In genomic region chrIII:9667591-9668265, ce11 we compare ENCODE assay signal across 3 worm cellular contexts.
TF ChIP-seq lines count a peak whose summit lies in the region.

Gene C07A9.9, minus strand, starts transcription at chrIII:9667641.

TF ChIP-seq in whole organism, L1 larva, 84 proteins besides CTCF, POLR2A, EP300 and RAD21 (continued from another document and continues in another):
- TF ChIP-seq lin-35 (GFP tag; optimal IDR thresholded peaks at IDR 0.05; lab: Kevin White, UChicago) (peak; percentile 53 to 56), blmp-1 (tag; optimal IDR thresholded peaks at IDR 0.05; lab: Kevin White, UChicago) (peak; percentile 41), nhr-84 (tag; optimal IDR thresholded peaks at IDR 0.05; lab: Kevin White, UChicago) (no peak), fkh-10 (GFP tag; optimal IDR thresholded peaks at IDR 0.05; lab: Kevin White, UChicago) (peak; percentile 26), pag-3 (tag; optimal IDR thresholded peaks at IDR 0.05; lab: Kevin White, UChicago; ENCODE audit: borderline replicate concordance, insufficient read depth) (no peak), rnt-1 (tag; optimal IDR thresholded peaks at IDR 0.05; lab: Kevin White, UChicago) (peak; percentile 57), sptf-1 (tag; optimal IDR thresholded peaks at IDR 0.05; lab: Kevin White, UChicago) (no peak), unc-86 (tag; optimal IDR thresholded peaks at IDR 0.05; lab: Kevin White, UChicago) (peak; percentile 75), aly-2 (tag; optimal IDR thresholded peaks at IDR 0.05; lab: Kevin White, UChicago) (no peak), nhr-71 (tag; optimal IDR thresholded peaks at IDR 0.05; lab: Kevin White, UChicago) (peak; percentile 83), ztf-4 (tag; optimal IDR thresholded peaks at IDR 0.05; lab: Kevin White, UChicago) (peak; percentile 56), Y116A8C.19 (tag; optimal IDR thresholded peaks at IDR 0.05; lab: Kevin White, UChicago; ENCODE audit: borderline replicate concordance) (no peak), nhr-19 (GFP tag; conservative IDR thresholded peaks at IDR 0.05; lab: Robert Waterston, UW) (peak; percentile 68), mef-2 (tag; optimal IDR thresholded peaks at IDR 0.05; lab: Kevin White, UChicago) (no peak), nhr-77 (tag; optimal IDR thresholded peaks at IDR 0.05; lab: Kevin White, UChicago) (peak; percentile 69), ama-1 (optimal IDR thresholded peaks at IDR 0.05; lab: Kevin White, UChicago) (no peak), C16A3.4 (tag; optimal IDR thresholded peaks at IDR 0.05; lab: Kevin White, UChicago) (peak; percentile 42), egl-27 (tag; optimal IDR thresholded peaks at IDR 0.05; lab: Kevin White, UChicago) (peak in 1 of 2 experiments; percentile 33), mdl-1 (tag; optimal IDR thresholded peaks at IDR 0.05; lab: Kevin White, UChicago) (peak; percentile 36 to 61), lin-39 (tag; optimal IDR thresholded peaks at IDR 0.05; lab: Kevin White, UChicago) (no peak), aha-1 (tag; optimal IDR thresholded peaks at IDR 0.05; lab: Kevin White, UChicago) (no peak), egl-13 (tag; optimal IDR thresholded peaks at IDR 0.05; lab: Kevin White, UChicago) (peak; percentile 60), efl-1 (optimal IDR thresholded peaks at IDR 0.05; lab: Kevin White, UChicago) (peak; percentile 44 to 61), efl-1 (GFP tag; optimal IDR thresholded peaks at IDR 0.05 in 1 of 2; lab: Kevin White, UChicago) (peak; percentile 24 to 93), elt-3 (tag; optimal IDR thresholded peaks at IDR 0.05; lab: Kevin White, UChicago) (peak in 2 of 6 experiments; percentile 8 to 31), sox-4 (tag; optimal IDR thresholded peaks at IDR 0.05; lab: Kevin White, UChicago) (no peak), nhr-90 (tag; optimal IDR thresholded peaks at IDR 0.05; lab: Kevin White, UChicago; ENCODE audit: poor library complexity) (peak; percentile 51), F16B12.6 (tag; optimal IDR thresholded peaks at IDR 0.05; lab: Kevin White, UChicago) (peak; percentile 23), pax-3 (tag; optimal IDR thresholded peaks at IDR 0.05; lab: Kevin White, UChicago) (no peak), dsc-1 (tag; optimal IDR thresholded peaks at IDR 0.05; lab: Kevin White, UChicago) (peak; percentile 53), ceh-82 (tag; optimal IDR thresholded peaks at IDR 0.05; lab: Kevin White, UChicago) (peak; percentile 6 to 84 (median 31)), ets-5 (GFP tag; IDR thresholded peaks at IDR 0.05; lab: Robert Waterston, UW) (no peak), lin-14 (GFP tag; optimal IDR thresholded peaks at IDR 0.05; lab: Kevin White, UChicago) (peak; percentile 96), vab-15 (tag; optimal IDR thresholded peaks at IDR 0.05; lab: Kevin White, UChicago) (no peak), xbp-1 (tag; optimal IDR thresholded peaks at IDR 0.05; lab: Kevin White, UChicago) (peak; percentile 23), swsn-7 (tag; optimal IDR thresholded peaks at IDR 0.05; lab: Kevin White, UChicago) (peak; percentile 67), snpc-4 (tag; optimal IDR thresholded peaks at IDR 0.05; lab: Kevin White, UChicago) (peak; percentile 64), ztf-11 (tag; optimal IDR thresholded peaks at IDR 0.05; lab: Kevin White, UChicago) (peak in 1 of 2 experiments; percentile 50), nhr-11 (tag; optimal IDR thresholded peaks at IDR 0.05; lab: Kevin White, UChicago) (no peak), dpl-1 (GFP tag; optimal IDR thresholded peaks at IDR 0.05; lab: Kevin White, UChicago) (peak in 2 of 3 experiments; percentile 13 to 51), alr-1 (tag; optimal IDR thresholded peaks at IDR 0.05; lab: Kevin White, UChicago; ENCODE audit: borderline replicate concordance) (no peak), unc-98 (GFP tag; IDR thresholded peaks at IDR 0.05; lab: Robert Waterston, UW) (no peak), mab-9 (GFP tag; IDR thresholded peaks at IDR 0.05; lab: Robert Waterston, UW) (peak; percentile 51; the same call in 1 of the 2 replicates)

TF ChIP-seq in whole organism, L3 larva, 47 proteins besides CTCF, POLR2A, EP300 and RAD21 (continued from another document):
- TF ChIP-seq nfya-1 (tag; optimal IDR thresholded peaks at IDR 0.05; lab: Kevin White, UChicago; ENCODE audit: insufficient read depth) = peak; percentile 89
- TF ChIP-seq lin-15B (tag; optimal IDR thresholded peaks at IDR 0.05; lab: Kevin White, UChicago) = peak; percentile 32
- no peak for TF ChIP-seq aly-2 (tag; optimal IDR thresholded peaks at IDR 0.05; lab: Kevin White, UChicago)
- TF ChIP-seq nhr-11 (tag; optimal IDR thresholded peaks at IDR 0.05; lab: Kevin White, UChicago) = no peak
- TF ChIP-seq zag-1 (tag; optimal IDR thresholded peaks at IDR 0.05; lab: Kevin White, UChicago) = no peak
- no peak for TF ChIP-seq R02D3.7 (tag; optimal IDR thresholded peaks at IDR 0.05; lab: Kevin White, UChicago)
- TF ChIP-seq sea-2 (GFP tag; optimal IDR thresholded peaks at IDR 0.05; lab: Kevin White, UChicago) = no peak
- TF ChIP-seq pqm-1 (tag; optimal IDR thresholded peaks at IDR 0.05; lab: Kevin White, UChicago) = peak; percentile 24
- no peak for TF ChIP-seq ZK546.5 (tag; optimal IDR thresholded peaks at IDR 0.05; lab: Kevin White, UChicago)
- peak; percentile 81 for TF ChIP-seq elt-2 (tag; optimal IDR thresholded peaks at IDR 0.05; lab: Kevin White, UChicago)
- no peak for TF ChIP-seq daf-12 (tag; optimal IDR thresholded peaks at IDR 0.05; lab: Kevin White, UChicago)
- TF ChIP-seq nhr-77 (tag; optimal IDR thresholded peaks at IDR 0.05; lab: Kevin White, UChicago) = no peak
- peak; percentile 31 for TF ChIP-seq unc-62 (GFP tag; optimal IDR thresholded peaks at IDR 0.05; lab: Kevin White, UChicago)
- no peak for TF ChIP-seq ama-1 (optimal IDR thresholded peaks at IDR 0.05; lab: Kevin White, UChicago)
- peak; percentile 63 for TF ChIP-seq elt-1 (tag; optimal IDR thresholded peaks at IDR 0.05; lab: Kevin White, UChicago)
- peak; percentile 26 for TF ChIP-seq lsy-12 (tag; optimal IDR thresholded peaks at IDR 0.05; lab: Kevin White, UChicago)
- no peak for TF ChIP-seq skn-1 (tag; optimal IDR thresholded peaks at IDR 0.05; lab: Kevin White, UChicago)
- peak; percentile 50 for TF ChIP-seq tbx-2 (tag; optimal IDR thresholded peaks at IDR 0.05; lab: Kevin White, UChicago)
- peak; percentile 65 for TF ChIP-seq nhr-25 (tag; optimal IDR thresholded peaks at IDR 0.05; lab: Kevin White, UChicago)
- peak; percentile 31 for TF ChIP-seq ceh-28 (tag; optimal IDR thresholded peaks at IDR 0.05; lab: Kevin White, UChicago)

TF ChIP-seq in whole organism, young adult, 124 proteins besides CTCF, POLR2A, EP300 and RAD21 (continued from another document):
- no peak for TF ChIP-seq aptf-3 (GFP tag; IDR thresholded peaks at IDR 0.05; lab: Robert Waterston, UW)
- no peak for TF ChIP-seq B0336.3 (GFP tag; IDR thresholded peaks at IDR 0.05; lab: Robert Waterston, UW)
- no peak for TF ChIP-seq ceh-91 (GFP tag; IDR thresholded peaks at IDR 0.05; lab: Robert Waterston, UW)
- peak; percentile 59 for TF ChIP-seq chd-7 (tag; optimal IDR thresholded peaks at IDR 0.05; lab: Kevin White, UChicago)
- no peak for TF ChIP-seq Y67H2A.10 (GFP tag; conservative IDR thresholded peaks at IDR 0.05; lab: Robert Waterston, UW)
- TF ChIP-seq ztf-18 (tag; optimal IDR thresholded peaks at IDR 0.05; lab: Kevin White, UChicago) = peak; percentile 28
- peak in 1 of 2 experiments; percentile 3 for TF ChIP-seq let-607 (tag; optimal IDR thresholded peaks at IDR 0.05; lab: Kevin White, UChicago)
- no peak for TF ChIP-seq zim-3 (tag; optimal IDR thresholded peaks at IDR 0.05; lab: Kevin White, UChicago)
- no peak for TF ChIP-seq F37B4.10 (GFP tag; IDR thresholded peaks at IDR 0.05; lab: Robert Waterston, UW)
- no peak for TF ChIP-seq T26A5.8 (tag; optimal IDR thresholded peaks at IDR 0.05; lab: Kevin White, UChicago)
- TF ChIP-seq lin-40 (tag; optimal IDR thresholded peaks at IDR 0.05; lab: Kevin White, UChicago) = peak; percentile 69
- TF ChIP-seq ztf-3 (GFP tag; optimal IDR thresholded peaks at IDR 0.05; lab: Kevin White, UChicago) = no peak
- TF ChIP-seq dpff-1 (tag; optimal IDR thresholded peaks at IDR 0.05; lab: Kevin White, UChicago) = no peak
- no peak for TF ChIP-seq pha-4 (tag; optimal IDR thresholded peaks at IDR 0.05; lab: Kevin White, UChicago)
- no peak for TF ChIP-seq ccch-3 (GFP tag; optimal IDR thresholded peaks at IDR 0.05; lab: Kevin White, UChicago)
- peak; percentile 37 for TF ChIP-seq snpc-1.1 (tag; optimal IDR thresholded peaks at IDR 0.05; lab: Kevin White, UChicago; ENCODE audit: insufficient read depth)
- peak; percentile 76 for TF ChIP-seq egrh-3 (GFP tag; IDR thresholded peaks at IDR 0.05; lab: Robert Waterston, UW)
- TF ChIP-seq bed-1 (GFP tag; IDR thresholded peaks at IDR 0.05; lab: Robert Waterston, UW) = no peak
- no peak for TF ChIP-seq F52B5.7 (tag; optimal IDR thresholded peaks at IDR 0.05; lab: Kevin White, UChicago)
- no peak for TF ChIP-seq hsf-1 (GFP tag; IDR thresholded peaks at IDR 0.05; lab: Robert Waterston, UW)
- no peak; the same call in 1 of the 2 replicates for TF ChIP-seq rcor-1 (GFP tag; IDR thresholded peaks at IDR 0.05; lab: Robert Waterston, UW)
- TF ChIP-seq lir-1 (GFP tag; conservative IDR thresholded peaks at IDR 0.05; lab: Robert Waterston, UW) = no peak
- TF ChIP-seq lsy-27 (tag; optimal IDR thresholded peaks at IDR 0.05; lab: Kevin White, UChicago; ENCODE audit: borderline replicate concordance, insufficient read depth) = no peak
- no peak for TF ChIP-seq D2030.7 (GFP tag; IDR thresholded peaks at IDR 0.05; lab: Robert Waterston, UW)
- TF ChIP-seq hlh-26 (GFP tag; conservative IDR thresholded peaks at IDR 0.05; lab: Robert Waterston, UW) = no peak
- no peak for TF ChIP-seq xnd-1 (tag; optimal IDR thresholded peaks at IDR 0.05; lab: Kevin White, UChicago)
- TF ChIP-seq T07F8.4 (tag; optimal IDR thresholded peaks at IDR 0.05; lab: Kevin White, UChicago) = no peak
- no peak for TF ChIP-seq bed-2 (GFP tag; IDR thresholded peaks at IDR 0.05; lab: Robert Waterston, UW)
- no peak for TF ChIP-seq attf-6 (GFP tag; IDR thresholded peaks at IDR 0.05; lab: Robert Waterston, UW)
- TF ChIP-seq ceh-27 (GFP tag; optimal IDR thresholded peaks at IDR 0.05; lab: Kevin White, UChicago) = peak; percentile 56
- no peak for TF ChIP-seq aptf-2 (GFP tag; conservative IDR thresholded peaks at IDR 0.05; lab: Robert Waterston, UW)
- TF ChIP-seq ceh-40 (GFP tag; IDR thresholded peaks at IDR 0.05; lab: Robert Waterston, UW) = no peak
- peak; percentile 55 for TF ChIP-seq nhr-90 (tag; optimal IDR thresholded peaks at IDR 0.05; lab: Kevin White, UChicago)
- peak; percentile 49 for TF ChIP-seq die-1 (tag; optimal IDR thresholded peaks at IDR 0.05; lab: Kevin White, UChicago)
- TF ChIP-seq akir-1 (GFP tag; optimal IDR thresholded peaks at IDR 0.05; lab: Kevin White, UChicago) = no peak
- TF ChIP-seq tbp1 (GFP tag; optimal IDR thresholded peaks at IDR 0.05; lab: Kevin White, UChicago) = no peak
- TF ChIP-seq zfh-2 (GFP tag; conservative IDR thresholded peaks at IDR 0.05; lab: Robert Waterston, UW) = peak; percentile 99
- no peak for TF ChIP-seq B0019.2 (GFP tag; conservative IDR thresholded peaks at IDR 0.05; lab: Robert Waterston, UW)
- peak; percentile 1 for TF ChIP-seq ztf-26 (tag; optimal IDR thresholded peaks at IDR 0.05; lab: Kevin White, UChicago)
- no peak for TF ChIP-seq F23B12.7 (tag; optimal IDR thresholded peaks at IDR 0.05; lab: Kevin White, UChicago; ENCODE audit: insufficient read depth)
- TF ChIP-seq madf-6 (GFP tag; IDR thresholded peaks at IDR 0.05; lab: Robert Waterston, UW) = no peak
- peak; percentile 2 for TF ChIP-seq ZK185.1 (tag; optimal IDR thresholded peaks at IDR 0.05; lab: Kevin White, UChicago; ENCODE audit: poor library complexity, severe bottlenecking)
- TF ChIP-seq hmg-20 (GFP tag; IDR thresholded peaks at IDR 0.05; lab: Robert Waterston, UW) = no peak
- no peak for TF ChIP-seq F22D6.2 (tag; optimal IDR thresholded peaks at IDR 0.05; lab: Kevin White, UChicago)
- TF ChIP-seq K12H6.12 (tag; optimal IDR thresholded peaks at IDR 0.05; lab: Kevin White, UChicago) = peak; percentile 67
- no peak for TF ChIP-seq F10E7.11 (tag; optimal IDR thresholded peaks at IDR 0.05; lab: Kevin White, UChicago)
- TF ChIP-seq Y95B8A.8 (GFP tag; IDR thresholded peaks at IDR 0.05; lab: Robert Waterston, UW) = no peak
- TF ChIP-seq fkh-3 (tag; optimal IDR thresholded peaks at IDR 0.05; lab: Kevin White, UChicago) = no peak
- no peak for TF ChIP-seq C17E4.6 (GFP tag; IDR thresholded peaks at IDR 0.05; lab: Robert Waterston, UW)
- TF ChIP-seq attf-5 (GFP tag; optimal IDR thresholded peaks at IDR 0.05; lab: Kevin White, UChicago) = peak; percentile 56
- 0 out of 2 replicates have a peak, but pooled peaks have one; percentile 49 for TF ChIP-seq ztf-6 (GFP tag; IDR thresholded peaks at IDR 0.05; lab: Robert Waterston, UW)
- TF ChIP-seq mcd-1 (GFP tag; IDR thresholded peaks at IDR 0.05; lab: Robert Waterston, UW) = no peak; the same call in 1 of the 2 replicates
- TF ChIP-seq F33H1.4 (GFP tag; IDR thresholded peaks at IDR 0.05; lab: Robert Waterston, UW) = no peak
- TF ChIP-seq ztf-25 (GFP tag; IDR thresholded peaks at IDR 0.05; lab: Robert Waterston, UW) = no peak
- no peak for TF ChIP-seq B0035.1 (tag; optimal IDR thresholded peaks at IDR 0.05; lab: Kevin White, UChicago)
- TF ChIP-seq repo-1 (tag; optimal IDR thresholded peaks at IDR 0.05; lab: Kevin White, UChicago) = no peak
- TF ChIP-seq B0261.1 (tag; optimal IDR thresholded peaks at IDR 0.05; lab: Kevin White, UChicago) = no peak
- peak in 1 of 3 experiments; percentile 61 for TF ChIP-seq lin-35 (GFP tag; optimal IDR thresholded peaks at IDR 0.05; lab: Kevin White, UChicago)
- TF ChIP-seq F57A8.1 (GFP tag; optimal IDR thresholded peaks at IDR 0.05; lab: Kevin White, UChicago) = no peak
- no peak for TF ChIP-seq lsl-1 (GFP tag; optimal IDR thresholded peaks at IDR 0.05; lab: Kevin White, UChicago)
- TF ChIP-seq C06A6.2 (GFP tag; conservative IDR thresholded peaks at IDR 0.05; lab: Robert Waterston, UW) = no peak
TF ChIP-seq in whole organism, young adult: peak in this region for 23.
